Fruit fly (Drosophila melanogaster): Measurements from ENCODE around the gene mRpL39.

mRpL39 gene

DNA sequence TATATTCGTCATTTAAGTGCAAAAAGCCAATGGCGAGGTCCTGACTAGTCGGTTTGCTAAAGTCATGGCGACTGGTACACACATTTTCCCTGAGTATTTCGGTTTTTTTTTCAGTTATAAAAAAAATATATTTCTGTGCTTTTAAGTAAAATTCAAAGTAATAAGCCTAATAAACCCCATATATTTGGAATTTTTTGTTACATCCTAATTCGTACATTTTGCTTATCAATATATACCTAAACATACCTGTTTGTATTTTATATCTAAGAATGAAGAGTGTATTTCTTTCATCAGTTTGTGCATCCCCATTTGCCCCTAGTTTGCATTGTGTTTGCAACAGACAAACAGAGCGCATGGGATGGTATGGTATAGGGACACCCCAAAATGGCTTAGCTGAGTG is 36.1 kb upstream of the mRpL39 start:
- TF ChIP-seq dsf (GFP tag; optimal IDR thresholded peaks at IDR 0.05; ENCODE audit: borderline replicate concordance) (no peak), woc (GFP tag; optimal IDR thresholded peaks at IDR 0.05) (peak; percentile 21)

DNA sequence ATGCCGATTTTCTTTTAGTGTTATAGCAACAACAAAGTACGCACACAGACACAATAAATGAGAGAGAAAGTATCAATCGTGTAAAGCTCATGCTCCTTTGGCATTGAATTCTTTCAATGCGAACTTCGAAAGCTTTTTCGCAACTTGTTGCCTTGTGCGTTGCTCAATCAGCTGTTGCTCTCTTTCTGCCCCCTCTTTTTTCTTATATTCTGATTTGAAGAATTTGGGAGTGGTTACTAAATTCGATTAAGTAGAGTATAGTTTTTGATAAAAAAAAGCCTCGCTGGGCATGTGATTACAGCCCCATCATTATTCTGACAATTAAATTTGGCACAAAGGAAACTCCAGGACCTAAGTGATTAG is 35.2 kb upstream of the mRpL39 start:
- no peak for TF ChIP-seq Dif (GFP tag; optimal IDR thresholded peaks at IDR 0.05; ENCODE audit: partially characterized antibody)
- no peak for TF ChIP-seq jim (GFP tag; optimal IDR thresholded peaks at IDR 0.05)
- TF ChIP-seq foxo (GFP tag; optimal IDR thresholded peaks at IDR 0.05) = no peak
- no peak for TF ChIP-seq Hr83 (GFP tag; optimal IDR thresholded peaks at IDR 0.05; ENCODE audit: poor library complexity, severe bottlenecking)
- TF ChIP-seq dsf (GFP tag; optimal IDR thresholded peaks at IDR 0.05; ENCODE audit: borderline replicate concordance) = no peak
- TF ChIP-seq woc (GFP tag; optimal IDR thresholded peaks at IDR 0.05) = no peak
- no peak for TF ChIP-seq brk (GFP tag; optimal IDR thresholded peaks at IDR 0.05)
- TF ChIP-seq CG9705 (GFP tag; optimal IDR thresholded peaks at IDR 0.05) = no peak
- no peak for TF ChIP-seq CrebA (GFP tag; optimal IDR thresholded peaks at IDR 0.05; ENCODE audit: borderline replicate concordance)
- TF ChIP-seq GATAd (GFP tag; optimal IDR thresholded peaks at IDR 0.05) = no peak
- TF ChIP-seq Jra (GFP tag; optimal IDR thresholded peaks at IDR 0.05) = no peak
- no peak for TF ChIP-seq Myc (optimal IDR thresholded peaks at IDR 0.05)
- TF ChIP-seq HLH106 (tag; optimal IDR thresholded peaks at IDR 0.05) = no peak

dm6 chr3L:15034061-15034713 is 34.7 kb upstream of the mRpL39 start:
- TF ChIP-seq Dfd (GFP tag; optimal IDR thresholded peaks at IDR 0.05) = no peak
- TF ChIP-seq br (GFP tag; optimal IDR thresholded peaks at IDR 0.05) = no peak
- no peak for TF ChIP-seq tai (GFP tag; optimal IDR thresholded peaks at IDR 0.05)
- no peak for TF ChIP-seq dmrt93B (GFP tag; optimal IDR thresholded peaks at IDR 0.05)
- no peak for TF ChIP-seq ey (GFP tag; optimal IDR thresholded peaks at IDR 0.05)
- no peak for TF ChIP-seq brk (GFP tag; optimal IDR thresholded peaks at IDR 0.05)
- no peak for TF ChIP-seq lola (GFP tag; optimal IDR thresholded peaks at IDR 0.05)
- TF ChIP-seq foxo (GFP tag; optimal IDR thresholded peaks at IDR 0.05) = peak in 1 of 2 experiments; percentile 0
- no peak for TF ChIP-seq Sp1 (GFP tag; optimal IDR thresholded peaks at IDR 0.05)
- no peak for TF ChIP-seq Abd-B (GFP tag; optimal IDR thresholded peaks at IDR 0.05)
- TF ChIP-seq Rel (GFP tag; optimal IDR thresholded peaks at IDR 0.05) = no peak
- TF ChIP-seq Rel (tag; optimal IDR thresholded peaks at IDR 0.05) = no peak
- no peak for TF ChIP-seq N (GFP tag; optimal IDR thresholded peaks at IDR 0.05)
- peak; percentile 19 for TF ChIP-seq HLH106 (tag; optimal IDR thresholded peaks at IDR 0.05)
- TF ChIP-seq Hnf4 (GFP tag; optimal IDR thresholded peaks at IDR 0.05) = no peak

DNA sequence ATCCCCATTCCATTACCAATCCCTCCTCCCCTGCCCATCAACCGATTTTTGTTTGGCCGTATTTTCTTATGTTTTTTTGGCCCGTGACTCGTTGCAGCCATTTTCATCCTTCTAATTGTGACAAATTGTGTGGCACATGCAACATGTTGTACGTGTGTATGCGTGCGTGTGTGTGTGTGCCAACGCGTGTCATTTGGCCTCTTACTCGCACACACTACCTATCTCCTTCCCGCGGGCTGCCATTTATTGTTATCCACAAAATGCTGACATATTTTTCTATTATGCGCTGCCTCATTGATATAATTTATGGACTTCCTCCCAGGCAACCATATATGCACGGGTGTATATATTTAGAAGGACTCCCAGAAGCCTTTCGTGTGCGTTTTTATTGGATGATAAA is 32.3 kb upstream of the mRpL39 start:
- TF ChIP-seq Rel (GFP tag; optimal IDR thresholded peaks at IDR 0.05) (no peak), Rel (tag; optimal IDR thresholded peaks at IDR 0.05) (no peak), Dfd (GFP tag; optimal IDR thresholded peaks at IDR 0.05) (peak; percentile 3)

dm6 chr3L:15023192-15023591 is 23.7 kb upstream of the mRpL39 start, which contains the start of gene CG32148:
TSS of gene CG32148 (plus strand) at chr3L:15023492.
- TF ChIP-seq br (GFP tag; optimal IDR thresholded peaks at IDR 0.05) (no peak), Myc (optimal IDR thresholded peaks at IDR 0.05) (no peak)

- TF ChIP-seq psq (GFP tag; optimal IDR thresholded peaks at IDR 0.05) = no peak
- no peak for TF ChIP-seq lola (GFP tag; optimal IDR thresholded peaks at IDR 0.05)
- no peak for TF ChIP-seq rgr (GFP tag; optimal IDR thresholded peaks at IDR 0.05)
- TF ChIP-seq HLH106 (tag; optimal IDR thresholded peaks at IDR 0.05) = no peak
- TF ChIP-seq Jra (GFP tag; optimal IDR thresholded peaks at IDR 0.05) = no peak
- no peak for TF ChIP-seq fru (GFP tag; optimal IDR thresholded peaks at IDR 0.05)
- TF ChIP-seq Abd-B (GFP tag; optimal IDR thresholded peaks at IDR 0.05) = no peak
- TF ChIP-seq Dif (GFP tag; optimal IDR thresholded peaks at IDR 0.05; ENCODE audit: partially characterized antibody) = no peak
Measured at dm6 chr3L:15021008-15021407, 21.5 kb upstream of the mRpL39 start.

Measured in whole organism, wandering third instar larva.